Worm (Caenorhabditis elegans): ENCODE measurements around the gene nra-1.

The nra-1 gene

ce11 chrIV:17237029-17237428 lies 47.0 kb downstream of the nra-1 start:
- TF ChIP-seq aha-1 (tag) (no peak), ceh-82 (tag; optimal IDR thresholded peaks at IDR 0.05) (no peak), pha-4 (GFP tag; IDR thresholded peaks at IDR 0.05) (no peak), pha-4 (tag; optimal IDR thresholded peaks at IDR 0.05) (no peak), nhr-77 (tag; optimal IDR thresholded peaks at IDR 0.05) (no peak), fkh-10 (GFP tag; optimal IDR thresholded peaks at IDR 0.05) (peak; percentile 64), madf-9 (GFP tag; conservative IDR thresholded peaks at IDR 0.05) (no peak)

- TF ChIP-seq fkh-10 (GFP tag; optimal IDR thresholded peaks at IDR 0.05) (peak; percentile 75), ZK546.5 (tag; optimal IDR thresholded peaks at IDR 0.05) (no peak), ces-1 (GFP tag; optimal IDR thresholded peaks at IDR 0.05) (peak; percentile 77)
These were observed 50.5 kb downstream of the nra-1 start for ce11 chrIV:17233494-17233893.

ce11 chrIV:17232899-17233298 lies 51.1 kb downstream of the nra-1 start:
- TF ChIP-seq nhr-41 (GFP tag; IDR thresholded peaks at IDR 0.05), result no peak
- TF ChIP-seq ces-1 (GFP tag; optimal IDR thresholded peaks at IDR 0.05), result peak; percentile 41
- no peak for TF ChIP-seq ztf-11 (tag; optimal IDR thresholded peaks at IDR 0.05)
